Fruit fly (Drosophila melanogaster): ENCODE results near the gene CG6830.
A peak's percentile ranks its signal among the peaks of the same experiment; 100 is the strongest.

dm6 chr3R:11648356-11649355, 35.5 kb downstream of the CG6830 start:
- TF ChIP-seq pan (optimal IDR thresholded peaks at IDR 0.05), result no peak
- no peak for TF ChIP-seq psq (optimal IDR thresholded peaks at IDR 0.05)
- TF ChIP-seq EcR (GFP tag; optimal IDR thresholded peaks at IDR 0.05), result peak in 1 of 2 experiments; percentile 12
- TF ChIP-seq CG8478 (optimal IDR thresholded peaks at IDR 0.05), result no peak
- TF ChIP-seq Dll (optimal IDR thresholded peaks at IDR 0.05), result no peak

All from whole organism.